Worm (Caenorhabditis elegans): ENCODE data around the gene osta-3.

- no peak for TF ChIP-seq mab-5 (tag; optimal IDR thresholded peaks at IDR 0.05)
- no peak for TF ChIP-seq unc-62 (GFP tag; optimal IDR thresholded peaks at IDR 0.05)
Measured at ce11 chrII:14822419-14822818, 10.1 kb downstream of the osta-3 start.

All from whole organism, L2 larva.